Fruit fly (Drosophila melanogaster): ENCODE measurements around the gene tgo.

DNA sequence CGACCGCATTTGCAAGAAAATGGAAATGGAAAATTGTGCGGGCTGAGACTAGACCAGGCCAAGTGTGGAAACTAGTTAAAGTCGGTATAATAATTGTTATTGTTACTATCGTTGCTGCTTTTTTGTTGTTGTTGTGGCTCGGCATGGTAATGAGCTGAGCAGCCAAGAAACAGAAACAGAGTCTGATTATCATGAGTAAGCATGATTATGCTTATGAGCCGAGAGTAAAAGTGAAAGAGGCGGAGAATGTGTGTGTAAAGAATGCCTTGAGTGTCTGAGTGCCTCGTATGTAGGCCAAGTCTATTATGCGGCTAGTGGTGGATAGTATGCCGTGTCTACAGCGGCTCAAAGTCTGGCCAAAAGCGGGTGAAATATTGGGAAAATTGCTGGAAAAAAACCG is 49.1 kb downstream of the tgo start:
- no peak for TF ChIP-seq EcR (GFP tag; optimal IDR thresholded peaks at IDR 0.05)
- TF ChIP-seq CG8478 (optimal IDR thresholded peaks at IDR 0.05) = no peak
- TF ChIP-seq pan (optimal IDR thresholded peaks at IDR 0.05) = no peak
- TF ChIP-seq psq (optimal IDR thresholded peaks at IDR 0.05) = no peak
- TF ChIP-seq Dll (optimal IDR thresholded peaks at IDR 0.05) = no peak
- no peak for TF ChIP-seq usp (GFP tag; optimal IDR thresholded peaks at IDR 0.05)

All from whole organism.